Worm (Caenorhabditis elegans): ENCODE results near the gene C07A4.2.

C07A4.2 gene

ce11 chrX:10172004-10172584 lies at the start of gene C07A4.2:
Gene C07A4.2 (plus strand): TSS chrX:10172198.
- TF ChIP-seq scrt-1 (GFP tag; IDR thresholded peaks at IDR 0.05) (no peak), sea-1 (GFP tag; conservative IDR thresholded peaks at IDR 0.05) (no peak), hmg-4 (GFP tag; optimal IDR thresholded peaks at IDR 0.05) (no peak), tra-4 (tag; optimal IDR thresholded peaks at IDR 0.05) (no peak), ets-7 (tag; optimal IDR thresholded peaks at IDR 0.05) (no peak), tbx-37 (GFP tag; conservative IDR thresholded peaks at IDR 0.05) (no peak), B0310.2 (tag; optimal IDR thresholded peaks at IDR 0.05) (no peak), pes-1 (GFP tag; IDR thresholded peaks at IDR 0.05) (no peak), tbx-11 (GFP tag; IDR thresholded peaks at IDR 0.05) (no peak), ceh-13 (GFP tag; optimal IDR thresholded peaks at IDR 0.05) (no peak), hnd-1 (tag; optimal IDR thresholded peaks at IDR 0.05) (no peak)

- TF ChIP-seq B0310.2 (tag; optimal IDR thresholded peaks at IDR 0.05), result no peak
- TF ChIP-seq F13C5.2 (tag; optimal IDR thresholded peaks at IDR 0.05), result no peak
- TF ChIP-seq tbx-37 (GFP tag; conservative IDR thresholded peaks at IDR 0.05), result no peak
- TF ChIP-seq ceh-36 (tag; optimal IDR thresholded peaks at IDR 0.05), result no peak
- no peak for TF ChIP-seq hmg-4 (GFP tag; optimal IDR thresholded peaks at IDR 0.05)
- TF ChIP-seq ets-7 (tag; optimal IDR thresholded peaks at IDR 0.05), result no peak
- TF ChIP-seq ceh-13 (GFP tag; optimal IDR thresholded peaks at IDR 0.05), result no peak
- TF ChIP-seq ama-1 (optimal IDR thresholded peaks at IDR 0.05), result no peak
- TF ChIP-seq pes-1 (GFP tag; IDR thresholded peaks at IDR 0.05), result no peak
- TF ChIP-seq aly-1 (tag; optimal IDR thresholded peaks at IDR 0.05), result no peak
- TF ChIP-seq flt-1 (GFP tag; IDR thresholded peaks at IDR 0.05), result no peak
- no peak for TF ChIP-seq sea-1 (GFP tag; conservative IDR thresholded peaks at IDR 0.05)
- no peak for TF ChIP-seq scrt-1 (GFP tag; IDR thresholded peaks at IDR 0.05)
Observed at ce11 chrX:10123015-10123414, 49.0 kb upstream of the C07A4.2 start.

ce11 chrX:10124338-10124737 lies 47.7 kb upstream of the C07A4.2 start:
- no peak for TF ChIP-seq tbx-37 (GFP tag; conservative IDR thresholded peaks at IDR 0.05)
- no peak for TF ChIP-seq ets-7 (tag; optimal IDR thresholded peaks at IDR 0.05)
- no peak for TF ChIP-seq aly-1 (tag; optimal IDR thresholded peaks at IDR 0.05)
- TF ChIP-seq hnd-1 (tag; optimal IDR thresholded peaks at IDR 0.05), result no peak
- TF ChIP-seq tra-4 (tag; optimal IDR thresholded peaks at IDR 0.05), result no peak
- TF ChIP-seq ceh-36 (tag; optimal IDR thresholded peaks at IDR 0.05), result no peak
- no peak for TF ChIP-seq ceh-13 (GFP tag; optimal IDR thresholded peaks at IDR 0.05)
- TF ChIP-seq flt-1 (GFP tag; IDR thresholded peaks at IDR 0.05), result no peak
- no peak for TF ChIP-seq pes-1 (GFP tag; IDR thresholded peaks at IDR 0.05)
- no peak for TF ChIP-seq sea-1 (GFP tag; conservative IDR thresholded peaks at IDR 0.05)
- no peak for TF ChIP-seq hmbx-1 (tag; optimal IDR thresholded peaks at IDR 0.05)
- TF ChIP-seq scrt-1 (GFP tag; IDR thresholded peaks at IDR 0.05), result no peak
- TF ChIP-seq F13C5.2 (tag; optimal IDR thresholded peaks at IDR 0.05), result no peak
- no peak for TF ChIP-seq hmg-4 (GFP tag; optimal IDR thresholded peaks at IDR 0.05)
- no peak for TF ChIP-seq tbx-11 (GFP tag; IDR thresholded peaks at IDR 0.05)
- no peak for TF ChIP-seq B0310.2 (tag; optimal IDR thresholded peaks at IDR 0.05)
- TF ChIP-seq ama-1 (optimal IDR thresholded peaks at IDR 0.05), result no peak

- no peak for TF ChIP-seq hmbx-1 (tag; optimal IDR thresholded peaks at IDR 0.05)
- no peak for TF ChIP-seq hmg-4 (GFP tag; optimal IDR thresholded peaks at IDR 0.05)
- no peak for TF ChIP-seq ceh-36 (tag; optimal IDR thresholded peaks at IDR 0.05)
- TF ChIP-seq ceh-13 (GFP tag; optimal IDR thresholded peaks at IDR 0.05), result no peak
- no peak for TF ChIP-seq F13C5.2 (tag; optimal IDR thresholded peaks at IDR 0.05)
- no peak for TF ChIP-seq tbx-11 (GFP tag; IDR thresholded peaks at IDR 0.05)
- no peak for TF ChIP-seq aly-1 (tag; optimal IDR thresholded peaks at IDR 0.05)
- TF ChIP-seq sea-1 (GFP tag; conservative IDR thresholded peaks at IDR 0.05), result no peak
- TF ChIP-seq flt-1 (GFP tag; IDR thresholded peaks at IDR 0.05), result no peak
- no peak for TF ChIP-seq tbx-37 (GFP tag; conservative IDR thresholded peaks at IDR 0.05)
- no peak for TF ChIP-seq scrt-1 (GFP tag; IDR thresholded peaks at IDR 0.05)
- no peak for TF ChIP-seq tra-4 (tag; optimal IDR thresholded peaks at IDR 0.05)
- no peak for TF ChIP-seq ets-7 (tag; optimal IDR thresholded peaks at IDR 0.05)
- no peak for TF ChIP-seq pes-1 (GFP tag; IDR thresholded peaks at IDR 0.05)
- TF ChIP-seq hnd-1 (tag; optimal IDR thresholded peaks at IDR 0.05), result no peak
- no peak for TF ChIP-seq B0310.2 (tag; optimal IDR thresholded peaks at IDR 0.05)
- TF ChIP-seq ama-1 (optimal IDR thresholded peaks at IDR 0.05), result no peak
Observed at ce11 chrX:10130159-10130558, 41.8 kb upstream of the C07A4.2 start.

ce11 chrX:10132546-10133032 lies 39.4 kb upstream of the C07A4.2 start:
- TF ChIP-seq tbx-11 (GFP tag; IDR thresholded peaks at IDR 0.05) (peak; percentile 89), ceh-13 (GFP tag; optimal IDR thresholded peaks at IDR 0.05) (peak; percentile 72), F13C5.2 (tag; optimal IDR thresholded peaks at IDR 0.05) (peak; percentile 68), hnd-1 (tag; optimal IDR thresholded peaks at IDR 0.05) (peak; percentile 76), aly-1 (tag; optimal IDR thresholded peaks at IDR 0.05) (peak; percentile 88), pes-1 (GFP tag; IDR thresholded peaks at IDR 0.05) (peak; percentile 92), hmg-4 (GFP tag; optimal IDR thresholded peaks at IDR 0.05) (peak; percentile 81), ets-7 (tag; optimal IDR thresholded peaks at IDR 0.05) (peak; percentile 14), scrt-1 (GFP tag; IDR thresholded peaks at IDR 0.05) (peak; percentile 89), hmbx-1 (tag; optimal IDR thresholded peaks at IDR 0.05) (peak; percentile 53), tbx-37 (GFP tag; conservative IDR thresholded peaks at IDR 0.05) (peak; percentile 86), sea-1 (GFP tag; conservative IDR thresholded peaks at IDR 0.05) (peak; percentile 94), flt-1 (GFP tag; IDR thresholded peaks at IDR 0.05) (peak; percentile 87), ceh-36 (tag; optimal IDR thresholded peaks at IDR 0.05) (peak; percentile 79), B0310.2 (tag; optimal IDR thresholded peaks at IDR 0.05) (peak; percentile 62)

ce11 chrX:10133082-10133481 lies 38.9 kb upstream of the C07A4.2 start, which contains the start of gene unc-58:
Gene unc-58 (minus strand): TSS chrX:10133182.
- TF ChIP-seq sea-1 (GFP tag; conservative IDR thresholded peaks at IDR 0.05) (no peak), tra-4 (tag; optimal IDR thresholded peaks at IDR 0.05) (no peak), pes-1 (GFP tag; IDR thresholded peaks at IDR 0.05) (no peak), B0310.2 (tag; optimal IDR thresholded peaks at IDR 0.05) (no peak), ets-7 (tag; optimal IDR thresholded peaks at IDR 0.05) (no peak), aly-1 (tag; optimal IDR thresholded peaks at IDR 0.05) (no peak), F13C5.2 (tag; optimal IDR thresholded peaks at IDR 0.05) (no peak), flt-1 (GFP tag; IDR thresholded peaks at IDR 0.05) (no peak), hmg-4 (GFP tag; optimal IDR thresholded peaks at IDR 0.05) (no peak), tbx-11 (GFP tag; IDR thresholded peaks at IDR 0.05) (no peak), ceh-13 (GFP tag; optimal IDR thresholded peaks at IDR 0.05) (no peak), ama-1 (optimal IDR thresholded peaks at IDR 0.05) (no peak), hnd-1 (tag; optimal IDR thresholded peaks at IDR 0.05) (no peak), hmbx-1 (tag; optimal IDR thresholded peaks at IDR 0.05) (no peak), ceh-36 (tag; optimal IDR thresholded peaks at IDR 0.05) (no peak)
